Worm (Caenorhabditis elegans) whole organism, L2 larva: ENCODE results near the gene Y55F3AM.5.

ENCODE experiments used
- C34F6.9 ChIP-seq: fragments of 150-350 bp; optimal IDR thresholded peaks from 2 replicates; lab custom pipeline; 2014; ENCODE audit warnings: missing biosample characterization, missing genetic modification characterization
- F13H6.1 ChIP-seq: sonication (generic microtip); optimal IDR thresholded peaks from 2 replicates; lab custom pipeline; 2016; ENCODE audit warnings: missing genetic modification characterization, missing compliant biosample characterization
- R02D3.7 ChIP-seq: fragments of 150-350 bp; optimal IDR thresholded peaks from 2 replicates; lab custom pipeline; 2014; ENCODE audit warnings: missing biosample characterization, missing genetic modification characterization
- Y55F3AM.14 ChIP-seq: fragments of 200-800 bp; sonication (Bioruptor generic); optimal IDR thresholded peaks from 2 replicates; lab custom pipeline; 2018; ENCODE audit warnings: mild to moderate bottlenecking, missing genetic modification characterization, missing compliant biosample characterization
- ZK546.5 ChIP-seq: sonication (generic microtip); optimal IDR thresholded peaks from 2 replicates; lab custom pipeline; 2017; ENCODE audit warnings: missing biosample characterization, missing genetic modification characterization
- alr-1 ChIP-seq: fragments of 150-350 bp; optimal IDR thresholded peaks from 2 replicates; lab custom pipeline; 2014; ENCODE audit warnings: missing biosample characterization, missing genetic modification characterization
- aly-2 ChIP-seq: fragments of 150-350 bp; optimal IDR thresholded peaks from 2 replicates; lab custom pipeline; 2014; ENCODE audit warnings: missing biosample characterization, missing genetic modification characterization
- ama-1 ChIP-seq: fragments of 150-350 bp; optimal IDR thresholded peaks from 2 replicates; lab custom pipeline; 2018; ENCODE audit warnings: inconsistent platforms
- blmp-1 ChIP-seq: sonication (generic microtip); optimal IDR thresholded peaks from 2 replicates; lab custom pipeline; 2017; ENCODE audit warnings: missing genetic modification characterization, mild to moderate bottlenecking, missing compliant biosample characterization, antibody characterized with exemption, moderate library complexity; ENCODE audit not compliant: insufficient read depth
- ceh-82 ChIP-seq: fragments of 150-350 bp; optimal IDR thresholded peaks from 2 replicates; lab custom pipeline; 2014; ENCODE audit warnings: missing biosample characterization, missing genetic modification characterization
- crh-2 ChIP-seq: sonication (generic microtip); optimal IDR thresholded peaks from 2 replicates; lab custom pipeline; 2017; ENCODE audit warnings: missing biosample characterization, missing genetic modification characterization
- egl-27 ChIP-seq: sonication (generic microtip); optimal IDR thresholded peaks from 3 replicates; lab custom pipeline; 2017; ENCODE audit warnings: missing biosample characterization, missing genetic modification reagents, missing genetic modification characterization
- elt-1 ChIP-seq: fragments of 150-350 bp; optimal IDR thresholded peaks from 2 replicates; lab custom pipeline; 2014; ENCODE audit warnings: missing biosample characterization, missing genetic modification characterization
- lin-11 ChIP-seq: fragments of 150-350 bp; sonication (generic microtip); optimal IDR thresholded peaks from 2 replicates; lab custom pipeline; 2014; ENCODE audit warnings: missing biosample characterization, missing genetic modification characterization, inconsistent platforms, mixed read lengths
- lin-13 ChIP-seq: fragments of 150-350 bp; optimal IDR thresholded peaks from 2 replicates; lab custom pipeline; 2014; ENCODE audit warnings: missing biosample characterization, missing genetic modification reagents, missing genetic modification characterization
- lin-39 ChIP-seq: fragments of 150-350 bp; optimal IDR thresholded peaks from 2 replicates; lab custom pipeline; 2014; ENCODE audit warnings: missing biosample characterization, missing genetic modification reagents, missing genetic modification characterization
- lsy-2 ChIP-seq, 2 experiments: fragments of 150-350 bp in 1 of 2; sonication (generic microtip) in 1 of 2; optimal IDR thresholded peaks; 2 replicates each; lab custom pipeline; 2014 to 2017; ENCODE audit warnings: missing biosample characterization in 2 of 2, missing genetic modification characterization in 2 of 2
- mab-5 ChIP-seq: fragments of 150-350 bp; optimal IDR thresholded peaks from 2 replicates; lab custom pipeline; 2014; ENCODE audit warnings: missing biosample characterization, missing genetic modification characterization
- mbf-1 ChIP-seq: sonication (generic microtip); optimal IDR thresholded peaks from 2 replicates; lab custom pipeline; 2017; ENCODE audit warnings: missing biosample characterization, missing genetic modification characterization
- mdl-1 ChIP-seq, 2 experiments: fragments of 150-350 bp in 1 of 2; sonication (generic microtip) in 1 of 2; optimal IDR thresholded peaks; 2 replicates each; lab custom pipeline; 2017; ENCODE audit warnings: missing biosample characterization in 2 of 2, missing genetic modification characterization in 2 of 2
- nhr-10 ChIP-seq: sonication (generic microtip); optimal IDR thresholded peaks from 2 replicates; lab custom pipeline; 2017; ENCODE audit warnings: missing biosample characterization, missing genetic modification characterization
- nhr-11 ChIP-seq: fragments of 150-350 bp; optimal IDR thresholded peaks from 2 replicates; lab custom pipeline; 2014; ENCODE audit warnings: missing biosample characterization, missing genetic modification characterization
- nhr-12 ChIP-seq: fragments of 150-350 bp; optimal IDR thresholded peaks from 2 replicates; lab custom pipeline; 2014; ENCODE audit warnings: missing biosample characterization, missing genetic modification characterization
- nhr-129 ChIP-seq: fragments of 150-350 bp; optimal IDR thresholded peaks from 2 replicates; lab custom pipeline; 2014; ENCODE audit warnings: missing biosample characterization, missing genetic modification characterization
- nhr-21 ChIP-seq: fragments of 150-350 bp; optimal IDR thresholded peaks from 2 replicates; lab custom pipeline; 2014; ENCODE audit warnings: missing biosample characterization, missing genetic modification characterization
- nhr-23 ChIP-seq: fragments of 150-350 bp; optimal IDR thresholded peaks from 2 replicates; lab custom pipeline; 2014; ENCODE audit warnings: missing biosample characterization, missing genetic modification reagents, missing genetic modification characterization
- nhr-6 ChIP-seq: fragments of 150-350 bp; optimal IDR thresholded peaks from 2 replicates; lab custom pipeline; 2014; ENCODE audit warnings: missing biosample characterization, missing genetic modification characterization
- nhr-77 ChIP-seq: fragments of 150-350 bp; optimal IDR thresholded peaks from 2 replicates; lab custom pipeline; 2014; ENCODE audit warnings: missing biosample characterization, missing genetic modification characterization
- peb-1 ChIP-seq: fragments of 150-350 bp; optimal IDR thresholded peaks from 2 replicates; lab custom pipeline; 2014; ENCODE audit warnings: missing biosample characterization, missing genetic modification characterization
- skn-1 ChIP-seq: sonication (generic microtip); optimal IDR thresholded peaks from 2 replicates; lab custom pipeline; 2017; ENCODE audit warnings: missing biosample characterization, missing genetic modification characterization
- sma-3 ChIP-seq: sonication (generic microtip); optimal IDR thresholded peaks from 2 replicates; lab custom pipeline; 2016; ENCODE audit warnings: missing genetic modification reagents, missing genetic modification characterization, missing compliant biosample characterization
- sma-9 ChIP-seq, 2 experiments: fragments of 150-350 bp in 1 of 2; sonication (generic microtip) in 1 of 2; optimal IDR thresholded peaks; 2 replicates each; lab custom pipeline; 2014 to 2016; ENCODE audit warnings: missing genetic modification characterization in 2 of 2, mild to moderate bottlenecking in 1 of 2, missing biosample characterization in 1 of 2, missing compliant biosample characterization in 1 of 2, missing genetic modification reagents in 1 of 2, moderate library complexity in 1 of 2
- snpc-4 ChIP-seq: fragments of 150-350 bp; optimal IDR thresholded peaks from 2 replicates; lab custom pipeline; 2014; ENCODE audit warnings: missing biosample characterization, missing genetic modification characterization
- unc-39 ChIP-seq: fragments of 150-350 bp; optimal IDR thresholded peaks from 2 replicates; lab custom pipeline; 2014; ENCODE audit warnings: missing biosample characterization, missing genetic modification characterization
- unc-55 ChIP-seq: fragments of 150-350 bp; sonication (generic microtip); optimal IDR thresholded peaks from 3 replicates; lab custom pipeline; 2014; ENCODE audit warnings: missing biosample characterization, missing genetic modification reagents, missing genetic modification characterization
- unc-62 ChIP-seq: fragments of 150-350 bp; optimal IDR thresholded peaks from 2 replicates; lab custom pipeline; 2014; ENCODE audit warnings: missing biosample characterization, missing genetic modification reagents, missing genetic modification characterization
- zag-1 ChIP-seq: fragments of 150-350 bp; optimal IDR thresholded peaks from 2 replicates; lab custom pipeline; 2014; ENCODE audit warnings: missing biosample characterization, missing genetic modification characterization
- ztf-1 ChIP-seq: fragments of 200-800 bp; sonication (Bioruptor generic); conservative IDR thresholded peaks from 2 replicates; pipeline ENCODE4 v1.3.6; 2022; ENCODE audit warnings: missing genetic modification characterization, missing compliant biosample characterization
- ztf-11 ChIP-seq: sonication (generic microtip); optimal IDR thresholded peaks from 2 replicates; lab custom pipeline; 2017; ENCODE audit warnings: missing biosample characterization, missing genetic modification characterization
- ztf-4 ChIP-seq: fragments of 150-350 bp; optimal IDR thresholded peaks from 2 replicates; lab custom pipeline; 2014; ENCODE audit warnings: missing biosample characterization, missing genetic modification characterization

The Y55F3AM.5 gene

DNA sequence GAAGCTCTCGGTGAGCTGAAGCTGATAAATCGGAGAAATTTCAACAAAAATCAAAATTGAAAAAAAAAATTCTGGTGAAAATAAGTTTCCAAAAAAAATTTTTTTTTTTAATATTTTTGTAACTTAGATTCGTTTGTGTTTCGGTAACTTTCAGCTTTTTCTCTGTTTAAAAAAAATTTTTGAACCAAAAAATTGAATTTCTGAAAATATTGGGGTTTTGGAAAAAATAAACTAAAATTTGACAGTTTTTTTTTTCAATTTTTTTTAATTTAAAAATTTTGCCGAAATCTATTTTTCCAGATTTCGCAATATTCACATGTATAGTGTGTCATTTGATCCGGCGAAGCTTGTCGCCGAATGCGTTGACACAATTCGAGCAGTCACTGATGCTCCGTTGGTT lies at the start of gene Y55F3AM.5:
Gene Y55F3AM.5 (plus strand): TSS at position 301 of the 400 bp plus-strand sequence.
- TF ChIP-seq R02D3.7 (tag; lab: Kevin White, UChicago) (no peak), ama-1 (lab: Kevin White, UChicago) (no peak), nhr-129 (tag; lab: Kevin White, UChicago) (no peak), ceh-82 (tag; lab: Kevin White, UChicago) (no peak), unc-55 (GFP tag; lab: Kevin White, UChicago) (no peak), blmp-1 (no peak), unc-39 (no peak), mdl-1 (tag; optimal IDR thresholded peaks at IDR 0.05; lab: Kevin White, UChicago) (no peak), peb-1 (tag; lab: Kevin White, UChicago) (no peak), crh-2 (tag; lab: Kevin White, UChicago) (no peak), skn-1 (no peak), alr-1 (no peak), zag-1 (tag; lab: Kevin White, UChicago) (no peak), nhr-23 (no peak), nhr-12 (no peak), lin-13 (no peak), nhr-10 (tag; lab: Kevin White, UChicago) (no peak), mbf-1 (tag; lab: Kevin White, UChicago) (no peak)

DNA sequence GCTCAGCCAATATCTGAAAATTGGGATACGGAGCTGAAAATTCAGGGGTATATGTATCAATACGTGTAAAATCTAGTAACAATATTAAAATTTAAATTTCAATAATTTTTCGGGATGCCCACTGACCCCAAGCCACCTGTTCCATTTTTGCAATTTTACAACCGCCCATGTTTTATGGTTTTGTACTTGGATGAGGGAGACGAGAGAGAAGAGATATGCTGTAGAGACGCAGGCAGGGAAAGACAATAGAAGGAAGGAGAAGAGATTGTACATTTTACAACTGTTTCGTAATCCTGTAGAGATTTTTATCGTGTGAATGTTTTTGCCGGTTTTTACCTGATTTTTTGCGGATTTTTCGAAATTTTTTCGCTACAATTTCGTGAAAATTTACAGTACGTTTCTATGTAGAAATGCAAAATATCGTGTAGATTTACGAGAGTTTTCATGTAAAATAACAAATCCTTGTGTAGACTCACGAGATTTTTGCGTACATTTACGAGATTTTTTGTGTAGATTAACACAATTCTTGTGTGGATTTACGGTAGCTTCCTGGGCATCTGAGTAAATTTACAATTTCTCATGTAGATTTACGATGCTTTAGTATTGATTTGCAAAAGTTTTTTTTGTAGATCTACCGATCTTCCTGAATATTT lies 48.9 kb upstream of the Y55F3AM.5 start:
- TF ChIP-seq ztf-4 (tag; lab: Kevin White, UChicago) (no peak), ceh-82 (tag; lab: Kevin White, UChicago) (no peak), nhr-6 (no peak), lin-13 (no peak), snpc-4 (no peak), mbf-1 (tag; lab: Kevin White, UChicago) (no peak), ztf-1 (GFP tag; lab: Robert Waterston, UW) (no peak), sma-9 (GFP tag; optimal IDR thresholded peaks at IDR 0.05; lab: Kevin White, UChicago) (no peak), sma-9 (tag; optimal IDR thresholded peaks at IDR 0.05; lab: Kevin White, UChicago) (no peak), nhr-77 (no peak), nhr-21 (tag; lab: Kevin White, UChicago) (no peak), mdl-1 (tag; optimal IDR thresholded peaks at IDR 0.05; lab: Kevin White, UChicago) (no peak), unc-62 (GFP tag; lab: Kevin White, UChicago) (no peak), lsy-2 (tag; optimal IDR thresholded peaks at IDR 0.05; lab: Kevin White, UChicago) (no peak), alr-1 (no peak), mab-5 (tag; lab: Kevin White, UChicago) (no peak), nhr-12 (no peak), Y55F3AM.14 (GFP tag; lab: Kevin White, UChicago) (no peak), egl-27 (tag; lab: Kevin White, UChicago) (no peak), C34F6.9 (tag; lab: Kevin White, UChicago) (no peak), R02D3.7 (tag; lab: Kevin White, UChicago) (no peak)

DNA sequence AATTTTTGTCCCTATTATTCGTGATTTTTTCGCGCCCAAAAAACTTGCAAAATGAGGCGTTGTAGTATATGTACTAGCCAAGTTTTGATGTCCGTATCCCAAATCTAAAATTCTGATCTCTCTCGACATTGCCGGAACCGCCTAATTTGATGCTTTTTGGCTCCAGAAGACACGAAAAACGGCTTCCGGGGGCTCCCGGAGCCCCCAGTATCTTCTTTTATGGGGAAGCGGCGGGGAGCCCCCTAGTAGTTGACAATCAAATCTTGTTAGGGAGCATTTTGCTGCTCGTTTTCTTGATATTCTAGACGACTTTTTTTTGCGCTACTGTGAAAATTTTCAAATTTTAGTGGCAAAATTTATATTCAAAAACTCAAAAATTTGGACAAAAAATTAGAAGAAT lies 47.4 kb upstream of the Y55F3AM.5 start:
- no peak for TF ChIP-seq Y55F3AM.14 (GFP tag; lab: Kevin White, UChicago)
- TF ChIP-seq ama-1 (lab: Kevin White, UChicago), result no peak
- TF ChIP-seq lin-39 (tag; lab: Kevin White, UChicago), result no peak
- TF ChIP-seq lin-11 (tag; lab: Kevin White, UChicago), result no peak
- no peak for TF ChIP-seq F13H6.1 (tag; lab: Kevin White, UChicago)
- TF ChIP-seq unc-62 (GFP tag; lab: Kevin White, UChicago), result no peak
- no peak for TF ChIP-seq ztf-11 (tag; lab: Kevin White, UChicago)
- no peak for TF ChIP-seq sma-3 (GFP tag; lab: Kevin White, UChicago)
- TF ChIP-seq mbf-1 (tag; lab: Kevin White, UChicago), result no peak
- no peak for TF ChIP-seq nhr-23
- no peak for TF ChIP-seq aly-2 (tag; lab: Kevin White, UChicago)
- TF ChIP-seq mdl-1 (tag; optimal IDR thresholded peaks at IDR 0.05; lab: Kevin White, UChicago), result no peak
- TF ChIP-seq nhr-11 (tag; lab: Kevin White, UChicago), result no peak
- no peak for TF ChIP-seq alr-1
- TF ChIP-seq elt-1 (tag; lab: Kevin White, UChicago), result no peak
- no peak for TF ChIP-seq lin-13
- TF ChIP-seq ZK546.5 (tag; lab: Kevin White, UChicago), result no peak
- TF ChIP-seq skn-1, result no peak
